Fruit fly (Drosophila melanogaster): ENCODE data around the gene okr.

The okr gene

DNA sequence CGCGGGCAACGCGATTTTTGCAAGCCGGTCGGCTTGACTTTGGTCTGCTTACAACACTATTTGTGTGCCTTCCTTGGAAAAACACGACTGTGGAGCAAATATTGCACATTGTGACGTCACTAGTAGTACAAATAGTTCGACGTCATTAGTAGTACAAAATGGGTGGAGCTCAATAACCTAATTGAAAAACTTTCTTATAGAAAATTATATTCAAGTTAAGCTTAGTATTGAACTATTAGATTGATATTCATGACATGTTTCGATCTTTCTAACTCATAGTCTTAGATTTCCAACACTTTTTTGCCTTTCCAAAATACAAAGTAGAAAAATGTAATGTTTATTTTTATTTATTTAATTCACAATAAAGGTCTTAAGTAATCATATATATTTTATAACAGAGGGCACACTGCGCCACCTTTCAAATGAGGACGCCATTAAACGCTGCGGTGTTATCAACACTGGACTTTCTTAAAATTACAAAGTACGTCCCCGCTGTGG, 20.1 kb downstream of the okr start, which contains the start of the genes Rrp1 and gammaTub23C (continued):
- TF ChIP-seq Bteb2 (GFP tag; optimal IDR thresholded peaks at IDR 0.05) = peak; percentile 67
- peak; percentile 82 for TF ChIP-seq unpg (GFP tag; optimal IDR thresholded peaks at IDR 0.05)
- TF ChIP-seq chm (GFP tag; IDR thresholded peaks at IDR 0.05) = 0 out of 2 replicates have a peak, but pooled peaks have one; percentile 12
- TF ChIP-seq Usf (GFP tag; optimal IDR thresholded peaks at IDR 0.05) = peak; percentile 91
- peak; percentile 72 for TF ChIP-seq CG3838 (GFP tag; optimal IDR thresholded peaks at IDR 0.05)
- TF ChIP-seq trem (tag; optimal IDR thresholded peaks at IDR 0.05) = peak; percentile 90
- peak; percentile 70 for TF ChIP-seq CG7357 (GFP tag; IDR thresholded peaks at IDR 0.05)
- TF ChIP-seq ssp (GFP tag; IDR thresholded peaks at IDR 0.05) = peak; percentile 80
- TF ChIP-seq nau (GFP tag; optimal IDR thresholded peaks at IDR 0.05) = no peak
- TF ChIP-seq hb (GFP tag; IDR thresholded peaks at IDR 0.05; ENCODE audit: partially characterized antibody) = no peak
- peak; percentile 28; the same call in 1 of the 2 replicates for TF ChIP-seq CG10321 (GFP tag; IDR thresholded peaks at IDR 0.05)
- peak; percentile 84 for TF ChIP-seq nom (GFP tag; optimal IDR thresholded peaks at IDR 0.05)
- TF ChIP-seq CoRest (tag; optimal IDR thresholded peaks at IDR 0.05) = peak; percentile 97
- peak; percentile 80 for TF ChIP-seq ttk (GFP tag; IDR thresholded peaks at IDR 0.05)
- TF ChIP-seq lbe (GFP tag; optimal IDR thresholded peaks at IDR 0.05) = peak; percentile 75
- TF ChIP-seq CG43689 (GFP tag; IDR thresholded peaks at IDR 0.05) = 0 out of 2 replicates have a peak, but pooled peaks have one; percentile 21
- peak; percentile 56; the same call in 2 of the 3 replicates for TF ChIP-seq ci (GFP tag; IDR thresholded peaks at IDR 0.05)
- peak; percentile 94 for TF ChIP-seq tin (GFP tag; optimal IDR thresholded peaks at IDR 0.05)
- no peak for TF ChIP-seq Vsx1 (GFP tag; optimal IDR thresholded peaks at IDR 0.05)
- 0 out of 3 replicates have a peak, but pooled peaks have one; percentile 31 for TF ChIP-seq Optix (GFP tag; IDR thresholded peaks at IDR 0.05)
- TF ChIP-seq da (GFP tag; optimal IDR thresholded peaks at IDR 0.05) = no peak
- peak; percentile 92 for TF ChIP-seq Ssrp (tag; optimal IDR thresholded peaks at IDR 0.05)
- peak; percentile 79 for TF ChIP-seq CG6765 (GFP tag; optimal IDR thresholded peaks at IDR 0.05)
- TF ChIP-seq CG9727 (GFP tag; optimal IDR thresholded peaks at IDR 0.05) = peak; percentile 95
- TF ChIP-seq jing (GFP tag; optimal IDR thresholded peaks at IDR 0.05) = peak; percentile 63
- TF ChIP-seq sens-2 (GFP tag; IDR thresholded peaks at IDR 0.05) = peak; percentile 64
- peak; percentile 62 for TF ChIP-seq BEAF-32 (GFP tag; optimal IDR thresholded peaks at IDR 0.05)
- TF ChIP-seq CG3065 (GFP tag; optimal IDR thresholded peaks at IDR 0.05) = peak; percentile 88
- TF ChIP-seq CG31365 (tag; optimal IDR thresholded peaks at IDR 0.05) = peak; percentile 41
- TF ChIP-seq CG10431 (GFP tag; optimal IDR thresholded peaks at IDR 0.05) = peak; percentile 80
- no peak for TF ChIP-seq CG11398 (GFP tag; optimal IDR thresholded peaks at IDR 0.05)
- TF ChIP-seq fd64A (GFP tag; optimal IDR thresholded peaks at IDR 0.05) = peak; percentile 46
- peak; percentile 91 for TF ChIP-seq sug (tag; optimal IDR thresholded peaks at IDR 0.05)
- peak; percentile 10 for TF ChIP-seq gfzf (GFP tag; optimal IDR thresholded peaks at IDR 0.05)
- TF ChIP-seq crc (GFP tag; optimal IDR thresholded peaks at IDR 0.05) = no peak
- TF ChIP-seq trh (GFP tag; optimal IDR thresholded peaks at IDR 0.05) = peak; percentile 78
- peak; percentile 40 for TF ChIP-seq ftz-f1 (GFP tag; optimal IDR thresholded peaks at IDR 0.05)
- peak; percentile 77; the same call in 1 of the 2 replicates for TF ChIP-seq Doc2 (GFP tag; IDR thresholded peaks at IDR 0.05)
- no peak for TF ChIP-seq grn (GFP tag; optimal IDR thresholded peaks at IDR 0.05)
- TF ChIP-seq Ravus (GFP tag; IDR thresholded peaks at IDR 0.05) = peak; percentile 34
- no peak; the same call in 1 of the 2 replicates for TF ChIP-seq wdn (GFP tag; IDR thresholded peaks at IDR 0.05)
- TF ChIP-seq CG10147 (GFP tag; optimal IDR thresholded peaks at IDR 0.05) = peak; percentile 93
- TF ChIP-seq Hey (tag; optimal IDR thresholded peaks at IDR 0.05) = peak; percentile 40
- TF ChIP-seq bigmax (GFP tag; optimal IDR thresholded peaks at IDR 0.05) = no peak
- peak; percentile 71 for TF ChIP-seq psq (GFP tag; optimal IDR thresholded peaks at IDR 0.05)
- peak; percentile 88 for TF ChIP-seq CG32772 (GFP tag; IDR thresholded peaks at IDR 0.05)
- no peak for TF ChIP-seq Deaf1 (tag; optimal IDR thresholded peaks at IDR 0.05)
- TF ChIP-seq D (optimal IDR thresholded peaks at IDR 0.05) = no peak
- TF ChIP-seq D (GFP tag; optimal IDR thresholded peaks at IDR 0.05) = peak; percentile 88
- peak; percentile 85 for TF ChIP-seq croc (GFP tag; conservative IDR thresholded peaks at IDR 0.05)
- TF ChIP-seq NC2β (GFP tag; optimal IDR thresholded peaks at IDR 0.05) = peak; percentile 55
